Worm (Caenorhabditis elegans): ENCODE measurements around the gene mks-2.

The mks-2 gene

DNA sequence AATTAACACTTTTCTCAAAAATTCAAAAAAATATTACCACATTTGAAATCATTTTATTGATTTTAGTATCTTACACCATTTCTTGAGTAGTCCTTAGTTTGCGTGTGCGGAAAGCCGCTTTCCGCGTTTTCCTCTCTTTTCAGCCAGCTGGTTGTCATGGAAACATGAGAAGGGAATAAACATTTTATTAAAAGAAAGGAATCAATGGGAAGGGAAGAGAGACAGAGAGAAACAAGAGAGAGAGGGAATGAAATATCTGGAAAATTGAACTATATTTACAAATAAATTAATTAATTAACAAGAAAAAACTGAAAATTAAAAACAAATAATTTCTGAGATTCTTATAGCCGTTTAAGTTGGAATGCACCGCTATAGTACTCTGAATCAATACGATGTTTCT lies at the start of gene mks-2:
Gene mks-2, minus strand, starts transcription at position 101 of the 400 bp plus-strand sequence.
- TF ChIP-seq lin-14 (GFP tag; optimal IDR thresholded peaks at IDR 0.05) (no peak), hlh-17 (GFP tag; optimal IDR thresholded peaks at IDR 0.05; ENCODE audit: borderline replicate concordance) (no peak), zip-4 (GFP tag; optimal IDR thresholded peaks at IDR 0.05) (no peak), unc-30 (tag; optimal IDR thresholded peaks at IDR 0.05) (no peak), grh-1 (GFP tag; IDR thresholded peaks at IDR 0.05) (no peak), ceh-8 (GFP tag; optimal IDR thresholded peaks at IDR 0.05) (no peak), nhr-90 (tag; optimal IDR thresholded peaks at IDR 0.05; ENCODE audit: poor library complexity) (no peak), egl-13 (tag; optimal IDR thresholded peaks at IDR 0.05) (no peak), unc-98 (GFP tag; IDR thresholded peaks at IDR 0.05) (no peak), jun-1 (tag; optimal IDR thresholded peaks at IDR 0.05) (no peak), C16A3.4 (tag; optimal IDR thresholded peaks at IDR 0.05) (no peak), lsy-2 (tag; optimal IDR thresholded peaks at IDR 0.05) (no peak), lin-15B (tag; optimal IDR thresholded peaks at IDR 0.05) (no peak), isw-1 (GFP tag; IDR thresholded peaks at IDR 0.05) (no peak), C34B4.2 (tag; optimal IDR thresholded peaks at IDR 0.05) (no peak), rnt-1 (tag; optimal IDR thresholded peaks at IDR 0.05) (no peak), efl-3 (GFP tag; optimal IDR thresholded peaks at IDR 0.05) (no peak), sptf-1 (tag; optimal IDR thresholded peaks at IDR 0.05) (no peak), pag-3 (tag; optimal IDR thresholded peaks at IDR 0.05; ENCODE audit: borderline replicate concordance, insufficient read depth) (no peak)

ce11 chrII:6267983-6268382 lies 48.7 kb upstream of the mks-2 start, which contains the start of gene F13H8.8:
Gene F13H8.8, minus strand, starts transcription at chrII:6268083.
- TF ChIP-seq grh-1 (GFP tag; IDR thresholded peaks at IDR 0.05) (no peak), egl-27 (tag; optimal IDR thresholded peaks at IDR 0.05) (no peak)

DNA sequence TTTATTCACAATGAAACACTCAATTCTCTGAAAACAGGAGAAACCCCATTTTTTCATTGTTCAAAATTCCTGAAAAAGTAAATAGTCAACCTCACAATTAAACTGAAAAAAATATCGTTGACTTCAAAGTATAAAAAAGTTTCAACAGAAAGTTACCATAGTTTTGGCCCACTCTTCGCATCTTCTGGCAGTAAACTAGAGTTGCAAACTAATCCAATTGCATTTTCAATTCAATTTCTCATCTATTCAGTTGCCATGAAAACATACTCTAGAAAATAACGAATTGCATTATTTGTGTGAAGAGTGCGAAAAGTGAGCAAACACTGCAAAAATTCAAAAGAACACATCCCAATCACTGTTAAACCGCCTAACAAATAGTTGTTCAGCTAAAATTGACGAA lies 44.4 kb upstream of the mks-2 start, which contains the start of gene F13H8.3:
Gene F13H8.3, plus strand, starts transcription at position 301 of the 400 bp plus-strand sequence.
- TF ChIP-seq unc-86 (tag; optimal IDR thresholded peaks at IDR 0.05) (no peak), nhr-84 (tag; optimal IDR thresholded peaks at IDR 0.05) (no peak), C16A3.4 (tag; optimal IDR thresholded peaks at IDR 0.05) (no peak), mab-9 (GFP tag; IDR thresholded peaks at IDR 0.05) (no peak), sup-37 (GFP tag; optimal IDR thresholded peaks at IDR 0.05) (no peak), efl-3 (GFP tag; optimal IDR thresholded peaks at IDR 0.05) (no peak), rnt-1 (tag; optimal IDR thresholded peaks at IDR 0.05) (no peak), sptf-1 (tag; optimal IDR thresholded peaks at IDR 0.05) (no peak), alr-1 (tag; optimal IDR thresholded peaks at IDR 0.05; ENCODE audit: borderline replicate concordance) (no peak), aly-2 (tag; optimal IDR thresholded peaks at IDR 0.05) (no peak), fos-1 (tag; optimal IDR thresholded peaks at IDR 0.05) (no peak), pqm-1 (tag; optimal IDR thresholded peaks at IDR 0.05) (no peak), fkh-10 (GFP tag; optimal IDR thresholded peaks at IDR 0.05) (no peak)

- TF ChIP-seq ztf-11 (tag; optimal IDR thresholded peaks at IDR 0.05) (no peak), rnt-1 (tag; optimal IDR thresholded peaks at IDR 0.05) (no peak)
Measured at ce11 chrII:6262222-6262621, 43.0 kb upstream of the mks-2 start, which contains the start of gene F13H8.12. Gene F13H8.12, plus strand, starts transcription at chrII:6262522.

DNA sequence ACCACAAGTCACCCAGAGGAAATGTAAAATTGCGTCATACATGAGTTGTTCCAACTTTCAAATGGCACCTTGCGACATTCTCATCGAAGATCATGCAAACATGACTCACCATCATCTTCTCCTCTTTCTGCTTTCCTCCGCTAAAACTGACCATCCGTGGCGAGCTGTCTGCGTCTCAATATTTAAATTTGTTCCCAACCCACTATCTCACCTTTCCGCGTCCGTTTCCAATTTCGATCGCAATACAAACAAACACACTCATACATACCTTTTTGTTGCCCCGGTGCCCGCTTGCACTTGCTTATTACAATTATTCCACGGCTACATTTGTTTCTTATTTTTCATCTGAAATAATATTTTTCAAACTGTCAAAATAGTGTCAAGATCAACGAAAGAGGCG lies 41.4 kb upstream of the mks-2 start, which contains the start of gene nmgp-1:
Gene nmgp-1, plus strand, starts transcription at position 174 of the 400 bp plus-strand sequence.
- TF ChIP-seq hpl-2 (GFP tag; optimal IDR thresholded peaks at IDR 0.05) (no peak), lir-3 (tag; optimal IDR thresholded peaks at IDR 0.05; ENCODE audit: poor library complexity) (no peak), Y116A8C.19 (tag; optimal IDR thresholded peaks at IDR 0.05; ENCODE audit: borderline replicate concordance) (no peak), aly-2 (tag; optimal IDR thresholded peaks at IDR 0.05) (no peak), grh-1 (GFP tag; IDR thresholded peaks at IDR 0.05) (no peak), hlh-4 (tag; optimal IDR thresholded peaks at IDR 0.05) (no peak), F16B12.6 (tag; optimal IDR thresholded peaks at IDR 0.05) (no peak), nhr-20 (tag; optimal IDR thresholded peaks at IDR 0.05) (no peak), sox-4 (tag; optimal IDR thresholded peaks at IDR 0.05) (no peak), nhr-11 (tag; optimal IDR thresholded peaks at IDR 0.05) (no peak), jun-1 (tag; optimal IDR thresholded peaks at IDR 0.05) (no peak), alr-1 (tag; optimal IDR thresholded peaks at IDR 0.05; ENCODE audit: borderline replicate concordance) (no peak)
